Worm (Caenorhabditis elegans): ENCODE measurements around the gene arx-3.

DNA sequence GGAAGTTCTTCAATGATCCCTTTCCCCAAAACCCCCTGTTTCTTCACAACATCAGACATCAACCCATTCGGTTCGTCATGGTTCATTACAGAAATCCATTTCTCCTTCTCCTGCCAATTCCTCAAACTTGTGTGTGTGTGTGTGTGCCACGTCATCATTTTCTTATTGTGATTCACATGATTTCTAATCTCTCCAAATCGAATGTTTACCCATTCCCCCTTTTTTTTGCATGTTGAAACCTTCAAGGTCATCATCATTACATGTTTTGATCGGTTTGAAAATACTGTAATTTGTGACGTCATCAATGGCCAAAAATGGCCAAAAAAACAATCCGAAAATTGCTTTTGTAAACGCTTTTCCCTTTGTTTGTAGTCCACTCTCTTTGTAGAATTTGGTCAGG lies 48.5 kb downstream of the arx-3 start:
- TF ChIP-seq Y56A3A.18 (GFP tag; IDR thresholded peaks at IDR 0.05) (no peak), xnd-1 (tag; optimal IDR thresholded peaks at IDR 0.05) (no peak), unc-130 (GFP tag; optimal IDR thresholded peaks at IDR 0.05) (no peak)
